Worm (Caenorhabditis elegans): ENCODE measurements around the gene fil-1.

DNA sequence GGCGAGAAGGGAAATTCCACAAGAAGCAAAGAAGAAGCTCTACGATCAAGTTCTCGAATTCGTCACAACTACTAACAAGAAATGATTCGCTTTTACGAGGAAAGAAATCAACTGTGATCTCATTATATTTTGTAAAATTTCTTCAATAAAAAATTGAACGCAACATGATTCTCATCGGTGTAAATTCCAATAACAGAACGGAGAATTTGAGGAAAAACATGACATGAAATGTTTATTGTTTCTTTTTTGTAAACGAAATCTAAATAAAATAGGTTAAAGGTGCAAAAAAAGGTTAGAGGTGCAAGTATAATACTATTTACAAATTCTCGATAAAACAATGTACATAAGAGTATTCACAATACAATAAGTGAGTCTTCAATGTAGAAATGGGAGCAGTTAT lies 2.1 kb upstream of the fil-1 start:
- TF ChIP-seq attf-3 (GFP tag; conservative IDR thresholded peaks at IDR 0.05) = no peak
- TF ChIP-seq B0261.1 (tag; optimal IDR thresholded peaks at IDR 0.05) = no peak
- no peak for TF ChIP-seq sea-2 (GFP tag; IDR thresholded peaks at IDR 0.05)
- no peak for TF ChIP-seq F55B11.4 (tag; optimal IDR thresholded peaks at IDR 0.05; ENCODE audit: borderline replicate concordance, insufficient read depth)
- no peak for TF ChIP-seq him-1 (tag; optimal IDR thresholded peaks at IDR 0.05)
- TF ChIP-seq lir-1 (GFP tag; conservative IDR thresholded peaks at IDR 0.05) = no peak
- no peak for TF ChIP-seq nfya-2 (GFP tag; IDR thresholded peaks at IDR 0.05)
- TF ChIP-seq F23B12.7 (tag; optimal IDR thresholded peaks at IDR 0.05; ENCODE audit: insufficient read depth) = no peak
- no peak for TF ChIP-seq pha-4 (tag; optimal IDR thresholded peaks at IDR 0.05)
- no peak for TF ChIP-seq Y67H2A.10 (GFP tag; conservative IDR thresholded peaks at IDR 0.05)

Measured in whole organism, young adult.